Fruit fly (Drosophila melanogaster) whole organism, embryonic: ENCODE data around the gene CG11828.

Experiments
- BtbVII ChIP-seq: fragments of 200-800 bp; sonication (Bioruptor generic); optimal IDR thresholded peaks from 3 replicates; lab custom pipeline; 2017; ENCODE audit warnings: missing biosample characterization, mild to moderate bottlenecking, missing genetic modification characterization
- CG10959 ChIP-seq: fragments of 200-800 bp; sonication (Bioruptor generic); IDR thresholded peaks from 2 replicates; pipeline ENCODE4 v1.3.6; 2022; ENCODE audit warnings: missing biosample characterization, missing genetic modification characterization
- CG12659 ChIP-seq: fragments of 200-800 bp; sonication (Bioruptor generic); optimal IDR thresholded peaks from 3 replicates; lab custom pipeline; 2017; ENCODE audit warnings: mild to moderate bottlenecking, missing biosample characterization, missing genetic modification reagents, missing genetic modification characterization
- CG14667 ChIP-seq: fragments of 200-800 bp; sonication (Bioruptor generic); IDR thresholded peaks from 2 replicates; pipeline ENCODE4 v1.3.6; 2022; ENCODE audit warnings: missing biosample characterization, missing genetic modification characterization
- CG15269 ChIP-seq: fragments of 200-800 bp; sonication (Bioruptor generic); optimal IDR thresholded peaks from 2 replicates; lab custom pipeline; 2018; ENCODE audit warnings: missing biosample characterization, mild to moderate bottlenecking, missing genetic modification characterization, moderate library complexity
- CG1602 ChIP-seq: fragments of 200-800 bp; sonication (Bioruptor generic); optimal IDR thresholded peaks from 3 replicates; lab custom pipeline; 2016; ENCODE audit warnings: missing biosample characterization, missing genetic modification characterization
- CG17359 ChIP-seq: fragments of 200-800 bp; sonication (Bioruptor generic); optimal IDR thresholded peaks from 3 replicates; lab custom pipeline; 2018; ENCODE audit warnings: missing biosample characterization, mild to moderate bottlenecking, missing genetic modification characterization, moderate library complexity
- CG17568 ChIP-seq: fragments of 200-800 bp; sonication (Bioruptor generic); optimal IDR thresholded peaks from 2 replicates; lab custom pipeline; 2018; ENCODE audit warnings: missing biosample characterization, mild to moderate bottlenecking, missing genetic modification characterization, moderate library complexity
- CG1832 ChIP-seq: fragments of 200-800 bp; sonication (Bioruptor generic); optimal IDR thresholded peaks from 2 replicates; lab custom pipeline; 2017; ENCODE audit warnings: missing biosample characterization, mild to moderate bottlenecking, missing genetic modification characterization, inconsistent platforms
- CG3281 ChIP-seq: fragments of 200-800 bp; sonication (Bioruptor generic); optimal IDR thresholded peaks from 3 replicates; lab custom pipeline; 2017; ENCODE audit warnings: missing biosample characterization, mild to moderate bottlenecking, missing genetic modification characterization
- CG4282 ChIP-seq: fragments of 200-800 bp; sonication (Bioruptor generic); optimal IDR thresholded peaks from 2 replicates; lab custom pipeline; 2016; ENCODE audit warnings: missing biosample characterization, missing genetic modification characterization
- CG4820 ChIP-seq: fragments of 200-800 bp; sonication (Bioruptor generic); optimal IDR thresholded peaks from 3 replicates; lab custom pipeline; 2016; ENCODE audit warnings: missing biosample characterization, missing genetic modification characterization
- CG6854 ChIP-seq: fragments of 200-800 bp; sonication (Bioruptor generic); optimal IDR thresholded peaks from 3 replicates; lab custom pipeline; 2017; ENCODE audit warnings: missing biosample characterization, mild to moderate bottlenecking, missing genetic modification characterization
- CG7928 ChIP-seq: fragments of 200-800 bp; sonication (Bioruptor generic); optimal IDR thresholded peaks from 2 replicates; lab custom pipeline; 2017; ENCODE audit warnings: missing biosample characterization, mild to moderate bottlenecking, missing genetic modification characterization
- CG7987 ChIP-seq: fragments of 200-800 bp; sonication (Bioruptor generic); optimal IDR thresholded peaks from 2 replicates; lab custom pipeline; 2018; ENCODE audit warnings: missing biosample characterization, mild to moderate bottlenecking, missing genetic modification characterization, moderate library complexity
- CG9215 ChIP-seq: fragments of 200-800 bp; sonication (Bioruptor generic); IDR thresholded peaks from 2 replicates; pipeline ENCODE4 v1.3.6; 2022; ENCODE audit warnings: missing biosample characterization, missing genetic modification characterization
- CG9817 ChIP-seq: fragments of 200-800 bp; sonication (Bioruptor generic); optimal IDR thresholded peaks from 2 replicates; lab custom pipeline; 2018; ENCODE audit warnings: missing biosample characterization, mild to moderate bottlenecking, missing genetic modification characterization, moderate library complexity
- CHES-1-like ChIP-seq: fragments of 200-800 bp; sonication (Bioruptor generic); optimal IDR thresholded peaks from 2 replicates; lab custom pipeline; 2016; ENCODE audit warnings: missing biosample characterization, missing genetic modification characterization
- CoRest ChIP-seq: fragments of 200-800 bp; sonication (Bioruptor generic); optimal IDR thresholded peaks from 3 replicates; lab custom pipeline; 2018; ENCODE audit warnings: missing biosample characterization, mild to moderate bottlenecking, missing genetic modification characterization, moderate library complexity
- D19B ChIP-seq: fragments of 200-800 bp; sonication (Bioruptor generic); optimal IDR thresholded peaks from 2 replicates; lab custom pipeline; 2017; ENCODE audit warnings: missing biosample characterization, mild to moderate bottlenecking, missing genetic modification characterization
- Eip74EF ChIP-seq, 2 experiments: fragments of 200-800 bp in 1 of 2; fragments of >200 bp in 1 of 2; sonication (Bioruptor generic) in 1 of 2; optimal IDR thresholded peaks; 2 replicates each; lab custom pipeline; 2017 to 2019; ENCODE audit warnings: missing biosample characterization in 2 of 2, missing genetic modification characterization in 2 of 2, mild to moderate bottlenecking in 1 of 2, moderate library complexity in 1 of 2
- Hand ChIP-seq: fragments of 200-800 bp; sonication (Bioruptor generic); optimal IDR thresholded peaks from 2 replicates; lab custom pipeline; 2017; ENCODE audit warnings: mild to moderate bottlenecking, missing biosample characterization, missing genetic modification reagents, missing genetic modification characterization
- Hey ChIP-seq: fragments of 200-800 bp; sonication (Bioruptor generic); optimal IDR thresholded peaks from 3 replicates; lab custom pipeline; 2018; ENCODE audit warnings: missing biosample characterization, mild to moderate bottlenecking, missing genetic modification characterization
- MTF-1 ChIP-seq: fragments of 200-800 bp; sonication (Bioruptor generic); optimal IDR thresholded peaks from 2 replicates; lab custom pipeline; 2018; ENCODE audit warnings: missing biosample characterization, mild to moderate bottlenecking, missing genetic modification characterization, borderline replicate concordance
- Sin3A ChIP-seq: fragments of >200 bp; optimal IDR thresholded peaks from 2 replicates; lab custom pipeline; 2018
- Trl ChIP-seq, 3 experiments: fragments of >200 bp in 2 of 3; fragments of 200-800 bp in 1 of 3; sonication (Bioruptor generic) in 1 of 3; optimal IDR thresholded peaks; 2 replicates in 1 of 3; 3 replicates in 2 of 3; lab custom pipeline; 2016 to 2017; ENCODE audit warnings: missing biosample characterization in 1 of 3, missing genetic modification characterization in 1 of 3
- Xbp1 ChIP-seq: fragments of 200-800 bp; sonication (Bioruptor generic); optimal IDR thresholded peaks from 3 replicates; lab custom pipeline; 2016; ENCODE audit warnings: missing biosample characterization, mild to moderate bottlenecking, missing genetic modification characterization
- aop ChIP-seq: fragments of 200-800 bp; sonication (Bioruptor generic); IDR thresholded peaks from 2 replicates; pipeline ENCODE4 v1.3.6; 2022; ENCODE audit warnings: missing biosample characterization, missing genetic modification characterization
- ara ChIP-seq: fragments of 200-800 bp; sonication (Bioruptor generic); IDR thresholded peaks from 2 replicates; pipeline ENCODE4 v1.3.6; 2022; ENCODE audit warnings: missing biosample characterization, missing genetic modification characterization
- bbx ChIP-seq: fragments of 200-800 bp; sonication (Bioruptor generic); IDR thresholded peaks from 2 replicates; pipeline ENCODE4 v1.3.6; 2022; ENCODE audit warnings: missing biosample characterization, missing genetic modification characterization; ENCODE audit not compliant: partially characterized antibody
- br ChIP-seq: fragments of >200 bp; optimal IDR thresholded peaks from 2 replicates; lab custom pipeline; 2017
- cato ChIP-seq: fragments of 200-800 bp; sonication (Bioruptor generic); optimal IDR thresholded peaks from 2 replicates; lab custom pipeline; 2016; ENCODE audit warnings: missing biosample characterization, missing genetic modification characterization, borderline replicate concordance
- da ChIP-seq: fragments of 200-800 bp; sonication (Bioruptor generic); optimal IDR thresholded peaks from 2 replicates; lab custom pipeline; 2016; ENCODE audit warnings: missing biosample characterization, missing genetic modification characterization
- dati ChIP-seq: fragments of 200-800 bp; sonication (Bioruptor generic); IDR thresholded peaks from 2 replicates; pipeline ENCODE4 v1.3.6; 2022; ENCODE audit warnings: missing biosample characterization, missing genetic modification characterization
- esg ChIP-seq: fragments of 200-800 bp; sonication (Bioruptor generic); conservative IDR thresholded peaks from 2 replicates; pipeline ENCODE4 v1.3.6; 2022; ENCODE audit warnings: missing biosample characterization, missing genetic modification characterization
- fru ChIP-seq: fragments of >200 bp; optimal IDR thresholded peaks from 2 replicates; lab custom pipeline; 2017
- ham ChIP-seq: fragments of 200-800 bp; sonication (Bioruptor generic); IDR thresholded peaks from 2 replicates; pipeline ENCODE4 v1.3.6; 2022; ENCODE audit warnings: missing biosample characterization, missing genetic modification characterization
- hb ChIP-seq: fragments of 200-800 bp; sonication (Bioruptor generic); IDR thresholded peaks from 3 replicates; pipeline ENCODE4 v1.3.6; 2022; ENCODE audit warnings: missing biosample characterization, missing genetic modification characterization; ENCODE audit not compliant: partially characterized antibody
- kah ChIP-seq: fragments of 200-800 bp; sonication (Bioruptor generic); optimal IDR thresholded peaks from 2 replicates; lab custom pipeline; 2018; ENCODE audit warnings: missing biosample characterization, mild to moderate bottlenecking, missing genetic modification characterization
- ken ChIP-seq: fragments of 200-800 bp; sonication (Bioruptor generic); IDR thresholded peaks from 3 replicates; pipeline ENCODE4 v1.3.6; 2022; ENCODE audit warnings: missing biosample characterization, missing genetic modification characterization
- nau ChIP-seq: fragments of 200-800 bp; sonication (Bioruptor generic); optimal IDR thresholded peaks from 3 replicates; lab custom pipeline; 2017; ENCODE audit warnings: missing biosample characterization, mild to moderate bottlenecking, missing genetic modification characterization, missing genetic modification reagents
- oc ChIP-seq: fragments of 200-800 bp; sonication (Bioruptor generic); optimal IDR thresholded peaks from 2 replicates; lab custom pipeline; 2018; ENCODE audit warnings: missing biosample characterization, mild to moderate bottlenecking, missing genetic modification characterization, moderate library complexity
- pita ChIP-seq: fragments of 200-800 bp; sonication (Bioruptor generic); optimal IDR thresholded peaks from 2 replicates; lab custom pipeline; 2017; ENCODE audit warnings: missing biosample characterization, mild to moderate bottlenecking, missing genetic modification characterization
- sc ChIP-seq, 3 experiments: fragments of >200 bp in 2 of 3; fragments of 200-800 bp in 1 of 3; sonication (Bioruptor generic) in 1 of 3; optimal IDR thresholded peaks; 2 replicates in 2 of 3; 3 replicates in 1 of 3; lab custom pipeline; 2017; ENCODE audit warnings: mild to moderate bottlenecking in 1 of 3, missing biosample characterization in 1 of 3, missing genetic modification characterization in 1 of 3, missing genetic modification reagents in 1 of 3
- slbo ChIP-seq: fragments of 200-800 bp; sonication (Bioruptor generic); IDR thresholded peaks from 2 replicates; pipeline ENCODE4 v1.3.6; 2022; ENCODE audit warnings: missing biosample characterization, missing genetic modification characterization
- tap ChIP-seq: fragments of 200-800 bp; optimal IDR thresholded peaks from 3 replicates; lab custom pipeline; 2019; ENCODE audit warnings: missing biosample characterization, mild to moderate bottlenecking, missing genetic modification characterization, moderate library complexity
- toy ChIP-seq: fragments of 200-800 bp; sonication (Bioruptor generic); IDR thresholded peaks from 2 replicates; pipeline ENCODE4 v1.3.6; 2022; ENCODE audit warnings: missing biosample characterization, missing genetic modification characterization
- zfh2 ChIP-seq: fragments of 200-800 bp; sonication (Bioruptor generic); optimal IDR thresholded peaks from 2 replicates; lab custom pipeline; 2016; ENCODE audit warnings: missing biosample characterization, missing genetic modification characterization

Gene CG11828

dm6 chr3R:28888561-28889426 lies 34.0 kb upstream of the CG11828 start (continued):
- TF ChIP-seq CoRest (peak; percentile 76), CG9817 (tag; lab: Kevin White, UChicago) (peak; percentile 88), CG10959 (GFP tag; lab: Robert Waterston, UW) (peak; percentile 47; the same call in 1 of the 2 replicates), toy (GFP tag; lab: Robert Waterston, UW) (no peak), CG17359 (tag; lab: Kevin White, UChicago) (peak; percentile 77), da (GFP tag; lab: Kevin White, UChicago) (peak; percentile 33), zfh2 (GFP tag; lab: Kevin White, UChicago) (peak; percentile 94), CG7928 (GFP tag; lab: Kevin White, UChicago) (peak; percentile 64), CG12659 (peak; percentile 90), kah (peak; percentile 35), pita (GFP tag; lab: Kevin White, UChicago) (no peak), CHES-1-like (peak; percentile 94), sc (optimal IDR thresholded peaks at IDR 0.05; lab: Kevin White, UChicago) (no peak), sc (GFP tag; optimal IDR thresholded peaks at IDR 0.05; lab: Kevin White, UChicago) (peak; percentile 32), nau (GFP tag; lab: Kevin White, UChicago) (peak; percentile 64), hb (GFP tag; lab: Robert Waterston, UW) (no peak), CG4820 (GFP tag; lab: Kevin White, UChicago) (peak; percentile 75), CG1602 (GFP tag; lab: Kevin White, UChicago) (peak; percentile 58), CG14667 (GFP tag; lab: Robert Waterston, UW) (peak; percentile 64), bbx (no peak), Hey (tag; lab: Kevin White, UChicago) (peak; percentile 33), CG9215 (GFP tag; lab: Robert Waterston, UW) (peak; percentile 79), Eip74EF (GFP tag; optimal IDR thresholded peaks at IDR 0.05; lab: Kevin White, UChicago) (peak in 1 of 2 experiments; percentile 68), Xbp1 (GFP tag; lab: Kevin White, UChicago) (peak; percentile 85), slbo (peak; percentile 84), ara (peak; percentile 42; the same call in 1 of the 2 replicates), aop (GFP tag; lab: Robert Waterston, UW) (no peak), MTF-1 (GFP tag; lab: Kevin White, UChicago) (peak; percentile 58), tap (peak; percentile 65), fru (no peak), CG15269 (tag; lab: Kevin White, UChicago) (peak; percentile 80), CG17568 (GFP tag; lab: Kevin White, UChicago) (peak; percentile 6), ken (GFP tag; lab: Robert Waterston, UW) (peak; percentile 56; the same call in 1 of the 3 replicates), CG4282 (GFP tag; lab: Kevin White, UChicago) (peak; percentile 79), dati (GFP tag; lab: Robert Waterston, UW) (no peak), CG7987 (GFP tag; lab: Kevin White, UChicago) (peak; percentile 76), D19B (GFP tag; lab: Kevin White, UChicago) (peak; percentile 79), oc (tag; lab: Kevin White, UChicago) (no peak), ham (GFP tag; lab: Robert Waterston, UW) (peak; percentile 15; the same call in 1 of the 2 replicates), CG1832 (GFP tag; lab: Kevin White, UChicago) (no peak), Hand (peak; percentile 42), CG6854 (GFP tag; lab: Kevin White, UChicago) (peak; percentile 24), Sin3A (lab: Kevin White, UChicago) (peak; percentile 62), Trl (optimal IDR thresholded peaks at IDR 0.05; lab: Kevin White, UChicago) (no peak), Trl (GFP tag; optimal IDR thresholded peaks at IDR 0.05; lab: Kevin White, UChicago) (peak; percentile 89), BtbVII (GFP tag; lab: Kevin White, UChicago) (peak; percentile 76), esg (GFP tag; lab: Robert Waterston, UW) (no peak), br (lab: Kevin White, UChicago) (no peak), CG3281 (GFP tag; lab: Kevin White, UChicago) (peak; percentile 88), cato (GFP tag; lab: Kevin White, UChicago) (peak; percentile 22)
